Worm (Caenorhabditis elegans): ENCODE results near the gene str-88.

str-88 gene

DNA sequence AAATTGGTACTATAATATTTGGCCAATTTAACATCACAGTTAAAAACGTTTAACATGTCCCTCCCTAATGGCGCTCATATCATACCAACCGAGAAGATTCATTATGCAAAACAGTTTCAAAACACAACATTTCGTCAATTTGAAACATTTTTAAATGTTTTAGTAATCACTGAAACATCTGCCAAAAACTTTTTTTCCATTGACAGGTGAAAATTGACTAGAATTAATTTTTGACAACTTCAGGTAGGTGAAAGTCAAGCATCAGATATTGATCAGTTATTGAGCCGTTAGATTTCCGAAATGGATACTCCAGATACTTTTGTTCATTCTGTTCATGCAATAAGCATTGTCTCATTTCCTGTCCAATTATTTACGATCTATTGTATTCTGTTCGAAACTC, 23.3 kb upstream of the str-88 start, which contains the start of gene srh-257:
TSS of gene srh-257 (plus strand) at position 301 of the 400 bp plus-strand sequence.
- TF ChIP-seq klf-2 (GFP tag; conservative IDR thresholded peaks at IDR 0.05) (no peak), ztf-29 (GFP tag; IDR thresholded peaks at IDR 0.05) (no peak), tab-1 (GFP tag; IDR thresholded peaks at IDR 0.05) (no peak), med-1 (GFP tag; optimal IDR thresholded peaks at IDR 0.05; ENCODE audit: insufficient read depth) (no peak), flt-1 (GFP tag; IDR thresholded peaks at IDR 0.05) (no peak), cog-1 (tag; optimal IDR thresholded peaks at IDR 0.05) (no peak), ztf-23 (GFP tag; IDR thresholded peaks at IDR 0.05) (no peak), T22C8.4 (GFP tag; IDR thresholded peaks at IDR 0.05) (no peak), ref-1 (GFP tag; conservative IDR thresholded peaks at IDR 0.05) (no peak)

- TF ChIP-seq ztf-23 (GFP tag; IDR thresholded peaks at IDR 0.05) (no peak), ref-1 (GFP tag; conservative IDR thresholded peaks at IDR 0.05) (no peak), flt-1 (GFP tag; IDR thresholded peaks at IDR 0.05) (no peak), cog-1 (tag; optimal IDR thresholded peaks at IDR 0.05) (no peak), tab-1 (GFP tag; IDR thresholded peaks at IDR 0.05) (no peak), klf-2 (GFP tag; conservative IDR thresholded peaks at IDR 0.05) (no peak), ztf-29 (GFP tag; IDR thresholded peaks at IDR 0.05) (no peak), T22C8.4 (GFP tag; IDR thresholded peaks at IDR 0.05) (no peak), med-1 (GFP tag; optimal IDR thresholded peaks at IDR 0.05; ENCODE audit: insufficient read depth) (no peak)
Observed at ce11 chrV:15404859-15405258, 21.2 kb upstream of the str-88 start, which contains the start of gene srh-258. srh-258 (plus strand) TSS chrV:15405159.

DNA sequence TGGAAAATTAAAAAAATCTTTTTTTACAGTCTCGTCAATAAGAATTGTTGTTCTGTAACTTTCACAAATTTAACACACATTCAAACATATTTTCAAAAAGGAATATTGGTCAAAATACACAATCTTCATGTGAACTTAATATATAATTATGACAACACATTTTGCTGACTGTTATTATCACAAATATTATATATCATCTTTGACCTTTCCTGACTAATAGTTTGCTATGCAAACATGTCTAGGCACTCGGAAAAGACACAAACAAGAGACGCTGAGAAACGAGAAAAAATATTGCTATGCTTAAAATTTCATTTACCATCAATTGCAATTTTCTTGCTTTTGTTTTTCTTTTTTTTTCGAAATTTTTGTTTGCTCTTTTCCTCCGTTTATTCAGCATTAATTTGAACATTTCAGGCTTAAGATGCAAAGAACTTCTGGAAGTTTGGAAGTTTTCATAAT, 18.2 kb upstream of the str-88 start, which contains the start of gene fbxa-135:
TSS of gene fbxa-135 (plus strand) at position 409 of the 459 bp plus-strand sequence.
- no peak for TF ChIP-seq tab-1 (GFP tag; IDR thresholded peaks at IDR 0.05)
- TF ChIP-seq T22C8.4 (GFP tag; IDR thresholded peaks at IDR 0.05): no peak
- no peak for TF ChIP-seq med-1 (GFP tag; optimal IDR thresholded peaks at IDR 0.05; ENCODE audit: insufficient read depth)
- no peak for TF ChIP-seq klf-2 (GFP tag; conservative IDR thresholded peaks at IDR 0.05)
- no peak for TF ChIP-seq ref-1 (GFP tag; conservative IDR thresholded peaks at IDR 0.05)
- no peak for TF ChIP-seq ztf-29 (GFP tag; IDR thresholded peaks at IDR 0.05)
- no peak for TF ChIP-seq ztf-23 (GFP tag; IDR thresholded peaks at IDR 0.05)
- no peak for TF ChIP-seq cog-1 (tag; optimal IDR thresholded peaks at IDR 0.05)
- TF ChIP-seq flt-1 (GFP tag; IDR thresholded peaks at IDR 0.05): no peak

DNA sequence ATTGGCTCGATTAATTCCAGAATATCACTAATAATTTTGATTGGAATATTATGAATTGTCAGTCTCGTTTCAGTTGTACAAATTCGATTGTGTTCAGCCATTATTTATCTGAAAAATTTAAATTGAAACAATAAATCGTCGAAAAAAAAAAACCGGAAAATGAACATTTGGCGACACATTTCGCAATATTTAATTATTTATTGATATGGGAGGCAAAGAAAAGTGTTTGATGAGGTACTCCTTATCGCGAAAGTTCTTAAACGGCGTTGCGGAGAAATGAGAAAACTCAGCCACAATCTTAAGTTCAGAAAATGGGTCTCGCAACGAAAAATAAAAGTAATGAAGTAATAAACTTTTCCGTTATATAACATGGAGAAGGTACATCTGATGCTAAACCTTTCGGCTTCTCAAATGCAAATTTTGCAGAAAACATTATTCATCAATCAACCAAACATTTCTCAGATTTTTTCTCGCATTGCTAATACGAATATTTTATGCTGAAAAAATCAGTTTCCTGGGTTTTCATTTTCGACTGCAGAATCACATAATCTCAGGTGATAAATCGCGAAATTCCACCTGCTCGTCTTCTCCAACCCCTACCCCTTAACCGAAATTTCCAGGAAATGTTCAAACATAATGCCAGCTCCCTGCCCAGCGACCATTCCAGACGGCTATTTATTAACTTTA, 16.2 kb upstream of the str-88 start, which contains the start of the genes T06E6.15 and sri-7:
TSS of gene T06E6.15 (minus strand) at position 101 of the 687 bp plus-strand sequence.
TSS of gene sri-7 (plus strand) at position 637 of the 687 bp plus-strand sequence.
- no peak for TF ChIP-seq cog-1 (tag; optimal IDR thresholded peaks at IDR 0.05)
- TF ChIP-seq T22C8.4 (GFP tag; IDR thresholded peaks at IDR 0.05): no peak
- no peak for TF ChIP-seq ztf-23 (GFP tag; IDR thresholded peaks at IDR 0.05)
- TF ChIP-seq tab-1 (GFP tag; IDR thresholded peaks at IDR 0.05): no peak
- TF ChIP-seq flt-1 (GFP tag; IDR thresholded peaks at IDR 0.05): no peak
- TF ChIP-seq ref-1 (GFP tag; conservative IDR thresholded peaks at IDR 0.05): no peak
- TF ChIP-seq klf-2 (GFP tag; conservative IDR thresholded peaks at IDR 0.05): no peak
- no peak for TF ChIP-seq med-1 (GFP tag; optimal IDR thresholded peaks at IDR 0.05; ENCODE audit: insufficient read depth)
- TF ChIP-seq ztf-29 (GFP tag; IDR thresholded peaks at IDR 0.05): no peak

- no peak for TF ChIP-seq klf-2 (GFP tag; conservative IDR thresholded peaks at IDR 0.05)
- no peak for TF ChIP-seq ref-1 (GFP tag; conservative IDR thresholded peaks at IDR 0.05)
- no peak for TF ChIP-seq tab-1 (GFP tag; IDR thresholded peaks at IDR 0.05)
- TF ChIP-seq flt-1 (GFP tag; IDR thresholded peaks at IDR 0.05): no peak
- no peak for TF ChIP-seq ztf-23 (GFP tag; IDR thresholded peaks at IDR 0.05)
- no peak for TF ChIP-seq T22C8.4 (GFP tag; IDR thresholded peaks at IDR 0.05)
- TF ChIP-seq med-1 (GFP tag; optimal IDR thresholded peaks at IDR 0.05; ENCODE audit: insufficient read depth): no peak
- TF ChIP-seq cog-1 (tag; optimal IDR thresholded peaks at IDR 0.05): no peak
Observed at ce11 chrV:15398728-15399127, 15.1 kb upstream of the str-88 start, which contains the start of gene fbxa-199. fbxa-199 (minus strand) TSS chrV:15398828.

DNA sequence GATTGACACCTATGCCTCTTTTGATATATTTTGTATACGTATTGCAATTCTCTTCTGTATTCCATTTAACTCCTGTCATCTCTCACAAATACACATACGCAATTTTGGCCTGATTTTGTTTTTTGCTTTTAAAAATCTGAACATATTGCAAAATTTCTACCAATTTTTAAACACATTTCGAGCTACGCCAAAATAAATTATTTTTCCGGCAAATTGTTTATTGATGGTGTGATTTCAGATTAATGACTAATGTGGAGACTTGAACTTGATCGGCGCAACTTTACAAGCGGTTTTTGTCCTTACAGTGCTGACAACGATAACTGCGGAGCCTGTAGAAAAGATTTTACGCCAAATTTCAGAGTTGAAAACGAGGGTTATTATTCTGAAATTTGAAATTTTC, 13.5 kb upstream of the str-88 start:
- TF ChIP-seq flt-1 (GFP tag; IDR thresholded peaks at IDR 0.05) (no peak), ztf-29 (GFP tag; IDR thresholded peaks at IDR 0.05) (no peak), med-1 (GFP tag; optimal IDR thresholded peaks at IDR 0.05; ENCODE audit: insufficient read depth) (no peak), T22C8.4 (GFP tag; IDR thresholded peaks at IDR 0.05) (no peak), cog-1 (tag; optimal IDR thresholded peaks at IDR 0.05) (no peak), klf-2 (GFP tag; conservative IDR thresholded peaks at IDR 0.05) (no peak), ref-1 (GFP tag; conservative IDR thresholded peaks at IDR 0.05) (no peak), tab-1 (GFP tag; IDR thresholded peaks at IDR 0.05) (no peak), ztf-23 (GFP tag; IDR thresholded peaks at IDR 0.05) (no peak)

DNA sequence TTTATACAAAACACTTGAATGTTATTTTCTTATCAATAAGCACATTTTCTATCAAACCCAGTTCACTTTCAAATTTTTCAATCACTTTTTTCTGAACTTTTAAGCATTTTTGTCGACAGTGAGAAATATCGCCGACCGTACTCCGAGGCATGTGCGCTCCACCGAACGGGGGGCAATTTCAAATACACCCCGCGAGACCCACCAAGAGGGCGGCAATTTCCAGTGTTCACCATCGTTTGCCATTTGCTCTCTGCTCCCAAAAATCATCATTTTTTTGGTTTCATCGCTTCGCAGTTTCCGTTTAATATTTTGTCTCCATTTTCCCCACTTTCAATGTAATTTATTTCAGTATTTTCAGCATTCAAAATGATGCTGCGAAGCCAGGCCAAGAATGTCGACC, 11.7 kb upstream of the str-88 start, which contains the start of gene cyb-3:
TSS of gene cyb-3 (plus strand) at position 350 of the 400 bp plus-strand sequence.
- TF ChIP-seq ztf-29 (GFP tag; IDR thresholded peaks at IDR 0.05): no peak
- no peak for TF ChIP-seq ref-1 (GFP tag; conservative IDR thresholded peaks at IDR 0.05)
- TF ChIP-seq T22C8.4 (GFP tag; IDR thresholded peaks at IDR 0.05): no peak
- no peak for TF ChIP-seq flt-1 (GFP tag; IDR thresholded peaks at IDR 0.05)
- TF ChIP-seq klf-2 (GFP tag; conservative IDR thresholded peaks at IDR 0.05): no peak
- no peak for TF ChIP-seq cog-1 (tag; optimal IDR thresholded peaks at IDR 0.05)
- no peak for TF ChIP-seq ztf-23 (GFP tag; IDR thresholded peaks at IDR 0.05)
- no peak for TF ChIP-seq tab-1 (GFP tag; IDR thresholded peaks at IDR 0.05)
- no peak for TF ChIP-seq med-1 (GFP tag; optimal IDR thresholded peaks at IDR 0.05; ENCODE audit: insufficient read depth)

DNA sequence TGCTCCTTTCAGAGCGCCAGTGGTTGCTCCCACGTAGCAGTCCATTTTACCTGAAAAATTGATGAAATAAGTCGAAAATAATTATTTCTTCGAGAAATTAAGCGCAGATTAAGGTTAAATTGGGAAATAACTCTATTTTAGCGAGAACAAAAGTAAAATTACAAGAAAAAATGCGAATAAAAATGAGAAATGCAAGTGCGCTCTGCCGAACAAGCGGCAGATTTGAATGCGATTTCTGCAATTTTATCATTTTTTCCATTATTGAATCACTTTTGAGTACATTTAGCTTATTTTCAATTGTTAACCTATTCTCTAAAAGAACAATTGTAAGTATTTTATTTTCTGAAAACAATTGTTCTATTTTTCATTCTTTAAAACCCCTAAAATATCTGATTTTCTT, 11.3 kb upstream of the str-88 start, which contains the start of gene T06E6.1:
TSS of gene T06E6.1 (minus strand) at position 56 of the 400 bp plus-strand sequence.
- no peak for TF ChIP-seq cog-1 (tag; optimal IDR thresholded peaks at IDR 0.05)
- no peak for TF ChIP-seq flt-1 (GFP tag; IDR thresholded peaks at IDR 0.05)

DNA sequence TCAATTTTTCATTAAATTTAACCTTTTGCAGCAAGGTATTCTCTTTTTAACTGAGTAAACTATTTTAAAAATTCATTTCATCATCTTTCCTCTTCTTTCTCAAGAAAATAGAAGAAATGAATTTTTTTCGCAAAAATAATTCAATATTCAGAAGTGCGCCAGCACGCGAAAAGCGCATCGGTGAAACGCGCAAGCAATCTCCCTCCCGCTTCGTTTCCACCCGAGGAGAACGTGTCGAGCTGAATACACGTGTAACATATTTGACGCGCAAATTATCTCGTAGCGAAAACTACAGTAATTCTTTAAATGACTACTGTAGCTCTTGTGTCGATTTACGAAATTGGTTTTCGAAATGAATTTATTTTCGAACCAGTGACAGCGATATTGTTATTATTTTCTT, 8.4 kb upstream of the str-88 start:
- TF ChIP-seq ztf-29 (GFP tag; IDR thresholded peaks at IDR 0.05) (no peak), ref-1 (GFP tag; conservative IDR thresholded peaks at IDR 0.05) (no peak), klf-2 (GFP tag; conservative IDR thresholded peaks at IDR 0.05) (no peak), flt-1 (GFP tag; IDR thresholded peaks at IDR 0.05) (no peak), ztf-23 (GFP tag; IDR thresholded peaks at IDR 0.05) (no peak), cog-1 (tag; optimal IDR thresholded peaks at IDR 0.05) (no peak), med-1 (GFP tag; optimal IDR thresholded peaks at IDR 0.05; ENCODE audit: insufficient read depth) (no peak), tab-1 (GFP tag; IDR thresholded peaks at IDR 0.05) (no peak), T22C8.4 (GFP tag; IDR thresholded peaks at IDR 0.05) (no peak)
